Fruit fly (Drosophila melanogaster): ENCODE data around the gene Hsc70-4.

Gene Hsc70-4

DNA sequence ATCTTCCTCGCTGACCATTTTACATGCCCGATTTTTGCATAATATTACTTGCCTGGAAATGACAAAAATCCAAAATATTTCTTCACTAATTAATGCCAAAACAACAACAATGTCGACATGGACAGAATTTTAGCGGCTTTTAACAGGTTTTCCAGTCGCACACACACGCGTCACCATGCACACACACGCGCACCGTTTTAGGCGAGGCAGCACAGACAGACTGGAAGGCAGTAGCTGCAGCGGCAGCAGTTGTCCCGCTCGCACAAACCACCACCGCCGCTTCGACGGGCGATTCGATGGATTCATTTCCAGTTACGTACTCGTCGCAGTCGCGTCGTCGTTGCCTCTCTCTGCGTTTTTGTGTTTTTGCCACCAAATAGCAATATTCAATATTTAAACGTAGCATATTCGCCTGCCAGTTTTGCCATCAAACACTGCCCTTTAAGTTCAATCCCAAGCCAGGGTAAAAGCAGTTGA lies 48.2 kb downstream of the Hsc70-4 start, which contains the start of gene CG45218 (continued):
- TF ChIP-seq cato (GFP tag; optimal IDR thresholded peaks at IDR 0.05; ENCODE audit: borderline replicate concordance) (no peak), Nf-YA (GFP tag; IDR thresholded peaks at IDR 0.05) (no peak), CG1529 (GFP tag; optimal IDR thresholded peaks at IDR 0.05) (no peak), CG6654 (GFP tag; optimal IDR thresholded peaks at IDR 0.05) (no peak), lmd (GFP tag; IDR thresholded peaks at IDR 0.05) (no peak), CG13123 (GFP tag; optimal IDR thresholded peaks at IDR 0.05) (no peak), CG15479 (GFP tag; optimal IDR thresholded peaks at IDR 0.05) (peak; percentile 44), CG12744 (GFP tag; optimal IDR thresholded peaks at IDR 0.05) (no peak), grn (GFP tag; optimal IDR thresholded peaks at IDR 0.05) (no peak), CG7963 (GFP tag; IDR thresholded peaks at IDR 0.05; ENCODE audit: partially characterized antibody) (no peak), crc (GFP tag; optimal IDR thresholded peaks at IDR 0.05) (no peak), Mad (GFP tag; optimal IDR thresholded peaks at IDR 0.05) (no peak), Gug (GFP tag; IDR thresholded peaks at IDR 0.05) (no peak), CG11456 (GFP tag; IDR thresholded peaks at IDR 0.05) (no peak), Sry-δ (GFP tag; optimal IDR thresholded peaks at IDR 0.05) (no peak), Scr (GFP tag; IDR thresholded peaks at IDR 0.05; ENCODE audit: partially characterized antibody) (no peak), Hr51 (GFP tag; optimal IDR thresholded peaks at IDR 0.05) (no peak), CG15269 (tag; optimal IDR thresholded peaks at IDR 0.05) (no peak), pros (GFP tag; optimal IDR thresholded peaks at IDR 0.05) (no peak), sr (GFP tag; IDR thresholded peaks at IDR 0.05) (no peak), CG12769 (tag; optimal IDR thresholded peaks at IDR 0.05) (peak; percentile 51), Aef1 (GFP tag; IDR thresholded peaks at IDR 0.05) (no peak), fd96Cb (tag; optimal IDR thresholded peaks at IDR 0.05) (no peak), CG4404 (GFP tag; IDR thresholded peaks at IDR 0.05) (no peak), CG6791 (GFP tag; IDR thresholded peaks at IDR 0.05; ENCODE audit: partially characterized antibody) (no peak), Antp (GFP tag; optimal IDR thresholded peaks at IDR 0.05) (no peak), nmo (GFP tag; optimal IDR thresholded peaks at IDR 0.05) (no peak), CG31441 (GFP tag; IDR thresholded peaks at IDR 0.05) (no peak), stwl (tag; optimal IDR thresholded peaks at IDR 0.05) (no peak), CG11695 (GFP tag; IDR thresholded peaks at IDR 0.05) (no peak), CG32772 (GFP tag; IDR thresholded peaks at IDR 0.05) (no peak), lab (GFP tag; optimal IDR thresholded peaks at IDR 0.05) (peak; percentile 39), CG9215 (GFP tag; IDR thresholded peaks at IDR 0.05) (no peak), ab (GFP tag; optimal IDR thresholded peaks at IDR 0.05) (no peak), CG8281 (tag; optimal IDR thresholded peaks at IDR 0.05) (no peak), bcd (GFP tag; optimal IDR thresholded peaks at IDR 0.05) (no peak), CG17912 (GFP tag; optimal IDR thresholded peaks at IDR 0.05) (no peak), Camta (GFP tag; optimal IDR thresholded peaks at IDR 0.05) (no peak), mam (GFP tag; optimal IDR thresholded peaks at IDR 0.05) (no peak), TFAM (GFP tag; optimal IDR thresholded peaks at IDR 0.05) (no peak), CG14710 (tag; optimal IDR thresholded peaks at IDR 0.05) (no peak), CG17802 (tag; optimal IDR thresholded peaks at IDR 0.05) (no peak), row (GFP tag; IDR thresholded peaks at IDR 0.05) (no peak), Drgx (GFP tag; IDR thresholded peaks at IDR 0.05) (no peak), MTF-1 (GFP tag; optimal IDR thresholded peaks at IDR 0.05; ENCODE audit: borderline replicate concordance) (peak; percentile 44), BtbVII (GFP tag; optimal IDR thresholded peaks at IDR 0.05) (no peak), caup (GFP tag; optimal IDR thresholded peaks at IDR 0.05; ENCODE audit: severe bottlenecking) (peak; percentile 2), pum (GFP tag; optimal IDR thresholded peaks at IDR 0.05) (no peak), CG8944 (GFP tag; optimal IDR thresholded peaks at IDR 0.05) (no peak), CG5953 (GFP tag; IDR thresholded peaks at IDR 0.05) (no peak), Trl (optimal IDR thresholded peaks at IDR 0.05) (peak in 1 of 2 experiments; percentile 14), Trl (GFP tag; optimal IDR thresholded peaks at IDR 0.05) (no peak)
